Worm (Caenorhabditis elegans) whole organism, L4/young adult: ENCODE measurements around the gene Y61A9LA.12.

ENCODE experiments used
- dao-5 ChIP-seq: sonication (generic microtip); optimal IDR thresholded peaks from 2 replicates; lab custom pipeline; 2016; ENCODE audit warnings: missing genotype, missing genetic modification characterization, moderate library complexity, missing compliant biosample characterization
- him-1 ChIP-seq: sonication (generic microtip); optimal IDR thresholded peaks from 2 replicates; lab custom pipeline; 2016; ENCODE audit warnings: missing genotype, missing genetic modification reagents, missing genetic modification characterization, missing compliant biosample characterization

- no peak for TF ChIP-seq him-1
- TF ChIP-seq dao-5 (tag; lab: Kevin White, UChicago), result no peak
These were observed 25.7 kb upstream of the Y61A9LA.12 start for ce11 chrV:4527934-4528333.
